Worm (Caenorhabditis elegans) whole organism, midembryonic: ENCODE measurements around the gene C29F3.7.

ENCODE experiments used
- T22C8.4 ChIP-seq: fragments of 200-800 bp; sonication (Bioruptor generic); IDR thresholded peaks from 2 replicates; pipeline ENCODE4 v1.3.6; 2022; ENCODE audit warnings: missing genetic modification characterization, missing compliant biosample characterization
- cog-1 ChIP-seq: sonication (generic microtip); optimal IDR thresholded peaks from 2 replicates; lab custom pipeline; 2016; ENCODE audit warnings: missing genetic modification characterization, missing compliant biosample characterization
- flt-1 ChIP-seq: fragments of 200-800 bp; sonication (Bioruptor generic); IDR thresholded peaks from 2 replicates; pipeline ENCODE4 v1.3.6; 2022; ENCODE audit warnings: missing genetic modification characterization, missing compliant biosample characterization
- klf-2 ChIP-seq: fragments of 200-800 bp; sonication (Bioruptor generic); conservative IDR thresholded peaks from 2 replicates; pipeline ENCODE4 v1.3.6; 2022; ENCODE audit warnings: missing genetic modification reagents, missing genetic modification characterization, missing compliant biosample characterization
- med-1 ChIP-seq: sonication (generic microtip); optimal IDR thresholded peaks from 2 replicates; lab custom pipeline; 2017; ENCODE audit warnings: missing genetic modification characterization, mild to moderate bottlenecking, missing compliant biosample characterization, antibody characterized with exemption, missing genetic modification reagents; ENCODE audit not compliant: insufficient read depth
- ref-1 ChIP-seq: fragments of 200-800 bp; sonication (Bioruptor generic); conservative IDR thresholded peaks from 2 replicates; pipeline ENCODE4 v1.3.6; 2022; ENCODE audit warnings: missing genetic modification reagents, missing genetic modification characterization, missing compliant biosample characterization
- tab-1 ChIP-seq: fragments of 200-800 bp; sonication (Bioruptor generic); IDR thresholded peaks from 2 replicates; pipeline ENCODE4 v1.3.6; 2022; ENCODE audit warnings: missing genetic modification characterization, missing compliant biosample characterization
- ztf-23 ChIP-seq: fragments of 200-800 bp; sonication (Bioruptor generic); IDR thresholded peaks from 2 replicates; pipeline ENCODE4 v1.3.6; 2022; ENCODE audit warnings: missing genetic modification reagents, missing genetic modification characterization, missing compliant biosample characterization
- ztf-29 ChIP-seq: fragments of 200-800 bp; sonication (Bioruptor generic); IDR thresholded peaks from 2 replicates; pipeline ENCODE4 v1.3.6; 2022; ENCODE audit warnings: missing genetic modification reagents, missing genetic modification characterization, missing compliant biosample characterization

DNA sequence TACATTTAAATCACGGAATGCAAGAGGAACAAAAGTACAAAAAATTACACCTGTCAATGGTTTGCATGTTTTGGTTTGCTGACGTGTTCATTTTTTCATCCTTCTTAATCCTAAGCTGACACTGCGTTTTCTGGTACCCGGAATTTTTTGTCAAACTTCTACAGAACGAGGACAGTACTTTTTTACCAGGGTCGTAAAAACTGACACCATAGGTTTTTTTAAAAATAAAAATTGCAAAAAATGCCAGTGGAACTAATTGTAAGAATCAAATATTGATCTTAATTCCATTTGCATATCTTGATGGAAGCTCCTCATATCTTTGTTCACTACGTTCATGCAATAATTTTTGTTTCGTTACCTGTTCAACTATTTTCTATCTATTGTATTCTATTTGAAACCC lies 50.2 kb downstream of the C29F3.7 start, which contains the start of gene srh-258:
- TF ChIP-seq med-1 (GFP tag; lab: Kevin White, UChicago) (no peak), flt-1 (GFP tag; lab: Robert Waterston, UW) (no peak), klf-2 (GFP tag; lab: Robert Waterston, UW) (no peak), T22C8.4 (GFP tag; lab: Robert Waterston, UW) (no peak), cog-1 (tag; lab: Kevin White, UChicago) (no peak), ztf-29 (GFP tag; lab: Robert Waterston, UW) (no peak), tab-1 (GFP tag; lab: Robert Waterston, UW) (no peak), ztf-23 (GFP tag; lab: Robert Waterston, UW) (no peak), ref-1 (GFP tag; lab: Robert Waterston, UW) (no peak)
